Fruit fly (Drosophila melanogaster) whole organism, wandering third instar larva: ENCODE results near the gene Mob3.

Experiments
- Hr83 ChIP-seq: fragments of 200-300 bp; sonication (Bioruptor generic); optimal IDR thresholded peaks from 2 replicates; lab custom pipeline; 2016; ENCODE audit warnings: missing biosample characterization, mild to moderate bottlenecking, missing genetic modification characterization, moderate library complexity; ENCODE audit not compliant: poor library complexity, severe bottlenecking
- Myc ChIP-seq: fragments of >200 bp; optimal IDR thresholded peaks from 2 replicates; lab custom pipeline; 2017
- Rel ChIP-seq, 2 experiments: fragments of 200-800 bp; sonication (Bioruptor generic) in 1 of 2; optimal IDR thresholded peaks; 2 replicates in 1 of 2; 3 replicates in 1 of 2; lab custom pipeline; 2016 to 2019; ENCODE audit warnings: mild to moderate bottlenecking in 2 of 2, missing biosample characterization in 2 of 2, missing genetic modification characterization in 2 of 2, moderate library complexity in 1 of 2
- ey ChIP-seq: fragments of 200-800 bp; sonication (Bioruptor generic); optimal IDR thresholded peaks from 2 replicates; lab custom pipeline; 2016; ENCODE audit warnings: missing biosample characterization, missing genetic modification characterization
- fru ChIP-seq: fragments of 200-800 bp; sonication (Bioruptor generic); optimal IDR thresholded peaks from 3 replicates; lab custom pipeline; 2016; ENCODE audit warnings: missing biosample characterization, mild to moderate bottlenecking, missing genetic modification characterization
- h ChIP-seq: fragments of 200-800 bp; sonication (Bioruptor generic); optimal IDR thresholded peaks from 3 replicates; lab custom pipeline; 2016; ENCODE audit warnings: missing biosample characterization, mild to moderate bottlenecking, missing genetic modification characterization
- tai ChIP-seq: sonication (Bioruptor generic); optimal IDR thresholded peaks from 2 replicates; lab custom pipeline; 2016; ENCODE audit warnings: missing biosample characterization, missing genetic modification characterization

DNA sequence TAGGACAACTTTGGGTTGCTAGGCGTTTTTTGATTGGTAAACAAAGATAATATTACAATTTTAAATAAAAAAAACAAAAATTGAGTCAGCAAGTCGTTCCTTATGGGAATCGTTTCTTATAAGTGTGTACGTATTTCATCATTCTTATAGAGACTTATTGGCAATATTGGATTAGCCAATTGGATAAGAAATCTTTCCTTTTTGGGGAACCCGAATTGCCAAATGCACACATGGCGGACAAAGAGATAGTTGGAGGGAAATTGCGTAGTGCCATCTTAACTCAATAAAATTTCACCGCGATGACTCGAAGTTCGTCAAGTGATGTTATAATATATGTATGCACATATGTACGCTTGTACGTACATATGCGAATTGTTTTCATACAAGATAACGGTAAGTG is 26.1 kb downstream of the Mob3 start:
- TF ChIP-seq fru (GFP tag; lab: Kevin White, UChicago) (no peak), Myc (lab: Kevin White, UChicago) (no peak), Rel (GFP tag; optimal IDR thresholded peaks at IDR 0.05; lab: Kevin White, UChicago) (no peak), Rel (tag; optimal IDR thresholded peaks at IDR 0.05; lab: Kevin White, UChicago) (no peak), h (GFP tag; lab: Kevin White, UChicago) (no peak), tai (no peak), ey (GFP tag; lab: Kevin White, UChicago) (no peak), Hr83 (GFP tag; lab: Kevin White, UChicago) (no peak)
